Fruit fly (Drosophila melanogaster): ENCODE results near the gene CG11498.
A peak's percentile ranks its signal among the peaks of the same experiment; 100 is the strongest.

Gene CG11498

DNA sequence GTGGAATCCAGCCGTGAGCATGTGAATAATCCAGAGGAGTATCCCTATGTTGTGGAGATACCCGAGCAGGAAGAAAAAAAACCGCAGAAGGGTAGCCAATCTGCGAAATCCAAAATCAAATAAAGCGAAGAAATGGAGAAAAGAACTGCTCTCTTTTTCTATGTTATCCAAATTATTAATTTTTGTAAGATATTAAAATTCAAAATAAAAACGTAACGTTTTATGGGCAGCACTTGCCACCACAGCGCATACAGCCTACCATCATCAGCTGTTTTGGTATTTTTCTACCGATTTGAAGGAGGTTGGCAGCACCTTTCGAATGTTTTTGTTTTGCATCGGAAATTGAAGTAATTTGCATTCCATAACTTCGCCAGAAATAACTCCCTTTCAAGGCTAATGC, 19.7 kb upstream of the CG11498 start, which contains the start of gene Bet5 (continued):
- TF ChIP-seq Scr (GFP tag; IDR thresholded peaks at IDR 0.05; ENCODE audit: partially characterized antibody) (0 out of 2 replicates have a peak, but pooled peaks have one; percentile 18), E2f2 (GFP tag; IDR thresholded peaks at IDR 0.05) (peak; percentile 76), bbx (GFP tag; IDR thresholded peaks at IDR 0.05; ENCODE audit: partially characterized antibody) (peak; percentile 17; the same call in 1 of the 2 replicates), lbe (GFP tag; optimal IDR thresholded peaks at IDR 0.05) (no peak), Asciz (GFP tag; optimal IDR thresholded peaks at IDR 0.05) (no peak), nmo (GFP tag; optimal IDR thresholded peaks at IDR 0.05) (peak; percentile 13), CG2116 (GFP tag; optimal IDR thresholded peaks at IDR 0.05) (peak; percentile 12), Atf-2 (GFP tag; optimal IDR thresholded peaks at IDR 0.05) (no peak), gfzf (GFP tag; optimal IDR thresholded peaks at IDR 0.05) (peak; percentile 48), gt (GFP tag; IDR thresholded peaks at IDR 0.05) (no peak), CG12744 (GFP tag; optimal IDR thresholded peaks at IDR 0.05) (no peak), Hr51 (GFP tag; optimal IDR thresholded peaks at IDR 0.05) (no peak), Sin3A (optimal IDR thresholded peaks at IDR 0.05) (peak; percentile 60), tx (GFP tag; optimal IDR thresholded peaks at IDR 0.05) (no peak), CG13287 (GFP tag; IDR thresholded peaks at IDR 0.05; ENCODE audit: partially characterized antibody) (peak; percentile 56), CG3847 (GFP tag; IDR thresholded peaks at IDR 0.05) (peak; percentile 12; the same call in 1 of the 2 replicates), CG12391 (tag; optimal IDR thresholded peaks at IDR 0.05) (no peak), Myb (GFP tag; optimal IDR thresholded peaks at IDR 0.05) (peak; percentile 89), CG12659 (GFP tag; optimal IDR thresholded peaks at IDR 0.05) (peak; percentile 8), Dll (GFP tag; IDR thresholded peaks at IDR 0.05; ENCODE audit: partially characterized antibody) (peak; percentile 52; the same call in 2 of the 4 replicates), sisA (GFP tag; IDR thresholded peaks at IDR 0.05) (no peak), sd (tag; optimal IDR thresholded peaks at IDR 0.05) (peak; percentile 33), CG4617 (GFP tag; optimal IDR thresholded peaks at IDR 0.05; ENCODE audit: borderline replicate concordance) (peak; percentile 15), sima (GFP tag; optimal IDR thresholded peaks at IDR 0.05) (no peak), dati (GFP tag; IDR thresholded peaks at IDR 0.05) (no peak), CG5245 (GFP tag; optimal IDR thresholded peaks at IDR 0.05) (no peak), CG6791 (GFP tag; IDR thresholded peaks at IDR 0.05; ENCODE audit: partially characterized antibody) (0 out of 3 replicates have a peak, but pooled peaks have one; percentile 45), stwl (tag; optimal IDR thresholded peaks at IDR 0.05) (peak; percentile 80), sens (GFP tag) (peak; percentile 5), Dip3 (GFP tag; optimal IDR thresholded peaks at IDR 0.05) (no peak), tll (GFP tag; optimal IDR thresholded peaks at IDR 0.05) (no peak), Sry-δ (GFP tag; optimal IDR thresholded peaks at IDR 0.05) (no peak), Sox100B (GFP tag; optimal IDR thresholded peaks at IDR 0.05) (no peak), Dip2 (GFP tag; IDR thresholded peaks at IDR 0.05) (no peak), Dp (GFP tag; optimal IDR thresholded peaks at IDR 0.05) (peak; percentile 67), MBD-R2 (GFP tag; IDR thresholded peaks at IDR 0.05) (peak; percentile 88), Doc3 (GFP tag; IDR thresholded peaks at IDR 0.05; ENCODE audit: partially characterized antibody) (no peak), tna (GFP tag; IDR thresholded peaks at IDR 0.05; ENCODE audit: partially characterized antibody) (no peak), CG13296 (GFP tag; optimal IDR thresholded peaks at IDR 0.05) (no peak), HmgZ (tag; optimal IDR thresholded peaks at IDR 0.05) (peak; percentile 13), CG10321 (GFP tag; IDR thresholded peaks at IDR 0.05) (no peak), CG8388 (GFP tag; optimal IDR thresholded peaks at IDR 0.05) (no peak), row (GFP tag; IDR thresholded peaks at IDR 0.05) (0 out of 3 replicates have a peak, but pooled peaks have one; percentile 8), aop (GFP tag; IDR thresholded peaks at IDR 0.05) (no peak)
